Worm (Caenorhabditis elegans) whole organism, L4 larva: Measurements from ENCODE around the gene K02C4.5.

Experiments used
- D1046.2 ChIP-seq: fragments of 200-800 bp; sonication (Bioruptor generic); IDR thresholded peaks from 2 replicates; pipeline ENCODE4 v1.3.6; 2022; ENCODE audit warnings: missing genetic modification characterization, missing compliant biosample characterization
- F26F4.8 ChIP-seq: fragments of 200-800 bp; sonication (Bioruptor generic); conservative IDR thresholded peaks from 2 replicates; pipeline ENCODE4 v1.3.6; 2022; ENCODE audit warnings: missing genetic modification characterization, missing compliant biosample characterization
- F44E2.7 ChIP-seq: fragments of 200-800 bp; sonication (Bioruptor generic); IDR thresholded peaks from 2 replicates; pipeline ENCODE4 v2.1.2; 2022; ENCODE audit warnings: missing genetic modification characterization, missing compliant biosample characterization
- F49E8.2 ChIP-seq: sonication (generic microtip); optimal IDR thresholded peaks from 2 replicates; lab custom pipeline; 2016; ENCODE audit warnings: missing compliant biosample characterization, mild to moderate bottlenecking, missing genetic modification characterization, borderline replicate concordance
- R02D3.7 ChIP-seq: fragments of 150-350 bp; sonication (generic microtip); optimal IDR thresholded peaks from 3 replicates; lab custom pipeline; 2014; ENCODE audit warnings: missing biosample characterization, missing genetic modification characterization
- Y105C5A.15 ChIP-seq: fragments of 200-800 bp; sonication (Bioruptor generic); IDR thresholded peaks from 2 replicates; pipeline ENCODE4 v1.3.6; 2022; ENCODE audit warnings: missing genetic modification characterization, missing compliant biosample characterization
- Y5F2A.4 ChIP-seq: fragments of 200-800 bp; sonication (Bioruptor generic); optimal IDR thresholded peaks from 2 replicates; lab custom pipeline; 2018; ENCODE audit warnings: mild to moderate bottlenecking, missing genetic modification characterization, missing compliant biosample characterization
- ZK337.2 ChIP-seq: fragments of 200-800 bp; sonication (Bioruptor generic); IDR thresholded peaks from 2 replicates; pipeline ENCODE4 v1.3.6; 2022; ENCODE audit warnings: missing genetic modification reagents, missing genetic modification characterization, missing compliant biosample characterization
- ZK546.5 ChIP-seq, 2 experiments: sonication (generic microtip); optimal IDR thresholded peaks; 2 replicates each; lab custom pipeline; 2017; ENCODE audit warnings: missing biosample characterization in 2 of 2, missing genetic modification characterization in 2 of 2
- aha-1 ChIP-seq: fragments of 150-350 bp; peaks from one replicate; lab custom pipeline; 2014; ENCODE audit warnings: missing biosample characterization, missing genetic modification characterization
- ama-1 ChIP-seq: fragments of 150-350 bp; optimal IDR thresholded peaks from 2 replicates; lab custom pipeline; 2014; ENCODE audit warnings: inconsistent platforms, mixed read lengths
- arid-1 ChIP-seq: fragments of 200-800 bp; sonication (Bioruptor generic); conservative IDR thresholded peaks from 2 replicates; pipeline ENCODE4 v1.3.6; 2022; ENCODE audit warnings: missing genetic modification reagents, missing genetic modification characterization, missing compliant biosample characterization
- ceh-20 ChIP-seq: fragments of 200-800 bp; sonication (Bioruptor generic); IDR thresholded peaks from 2 replicates; pipeline ENCODE4 v1.3.6; 2022; ENCODE audit warnings: missing genetic modification reagents, missing genetic modification characterization, missing compliant biosample characterization
- ceh-32 ChIP-seq: sonication (generic microtip); optimal IDR thresholded peaks from 2 replicates; lab custom pipeline; 2016; ENCODE audit warnings: mild to moderate bottlenecking, missing genetic modification characterization, missing compliant biosample characterization; ENCODE audit not compliant: poor library complexity
- ceh-44 ChIP-seq: fragments of 200-800 bp; sonication (Bioruptor generic); IDR thresholded peaks from 2 replicates; pipeline ENCODE4 v1.3.6; 2022; ENCODE audit warnings: missing genetic modification reagents, missing genetic modification characterization, missing compliant biosample characterization
- daf-16 ChIP-seq, 3 experiments: sonication (generic microtip); optimal IDR thresholded peaks; 2 replicates each; lab custom pipeline; 2016 to 2017; ENCODE audit warnings: missing genetic modification characterization in 3 of 3, missing genetic modification reagents in 3 of 3, mild to moderate bottlenecking in 2 of 3, missing compliant biosample characterization in 2 of 3, missing biosample characterization in 1 of 3, moderate library complexity in 1 of 3
- daf-19 ChIP-seq: fragments of 200-800 bp; sonication (Bioruptor generic); conservative IDR thresholded peaks from 2 replicates; pipeline ENCODE4 v1.3.6; 2022; ENCODE audit warnings: missing genetic modification characterization, missing compliant biosample characterization
- dmd-6 ChIP-seq: fragments of 200-800 bp; sonication (Bioruptor generic); IDR thresholded peaks from 2 replicates; pipeline ENCODE4 v1.3.6; 2022; ENCODE audit warnings: missing genetic modification reagents, missing genetic modification characterization, missing compliant biosample characterization
- dmd-8 ChIP-seq: fragments of 200-800 bp; sonication (Bioruptor generic); IDR thresholded peaks from 2 replicates; pipeline ENCODE4 v1.3.6; 2022; ENCODE audit warnings: missing genetic modification characterization, missing compliant biosample characterization
- dmd-9 ChIP-seq: fragments of 200-800 bp; sonication (Bioruptor generic); IDR thresholded peaks from 2 replicates; pipeline ENCODE4 v1.3.6; 2022; ENCODE audit warnings: missing genetic modification reagents, missing genetic modification characterization, missing compliant biosample characterization
- dpl-1 ChIP-seq: fragments of 150-350 bp; optimal IDR thresholded peaks from 2 replicates; lab custom pipeline; 2014; ENCODE audit warnings: missing biosample characterization, missing genetic modification reagents, missing genetic modification characterization
- duxl-1 ChIP-seq: sonication (generic microtip); optimal IDR thresholded peaks from 2 replicates; lab custom pipeline; 2016; ENCODE audit warnings: mild to moderate bottlenecking, missing genetic modification characterization, moderate library complexity, missing compliant biosample characterization; ENCODE audit not compliant: poor library complexity
- dve-1 ChIP-seq: sonication (generic microtip); optimal IDR thresholded peaks from 2 replicates; lab custom pipeline; 2017; ENCODE audit warnings: antibody characterized with exemption, mild to moderate bottlenecking, missing genetic modification characterization, missing compliant biosample characterization; ENCODE audit not compliant: insufficient read depth
- egl-27 ChIP-seq: sonication (generic microtip); optimal IDR thresholded peaks from 3 replicates; lab custom pipeline; 2017; ENCODE audit warnings: missing biosample characterization, missing genetic modification reagents, missing genetic modification characterization
- egl-43 ChIP-seq: fragments of 200-800 bp; sonication (Bioruptor generic); IDR thresholded peaks from 2 replicates; pipeline ENCODE4 v1.3.6; 2022; ENCODE audit warnings: missing genetic modification reagents, missing genetic modification characterization, missing compliant biosample characterization
- hlh-11 ChIP-seq: fragments of 200-800 bp; sonication (Bioruptor generic); optimal IDR thresholded peaks from 2 replicates; lab custom pipeline; 2018; ENCODE audit warnings: mild to moderate bottlenecking, missing genetic modification characterization, missing compliant biosample characterization
- lin-39 ChIP-seq: fragments of 150-350 bp; optimal IDR thresholded peaks from 2 replicates; lab custom pipeline; 2014; ENCODE audit warnings: missing biosample characterization, missing genetic modification reagents, missing genetic modification characterization
- lir-3 ChIP-seq: sonication (generic microtip); optimal IDR thresholded peaks from 2 replicates; lab custom pipeline; 2016; ENCODE audit warnings: mild to moderate bottlenecking, missing genetic modification characterization, missing compliant biosample characterization
- madf-5 ChIP-seq, 2 experiments: fragments of 200-800 bp; sonication (Bioruptor generic); IDR thresholded peaks; 2 replicates each; pipeline ENCODE4 v1.3.6; 2022; ENCODE audit warnings: missing compliant biosample characterization in 2 of 2, missing genetic modification characterization in 2 of 2
- madf-9 ChIP-seq: fragments of 200-800 bp; sonication (Bioruptor generic); conservative IDR thresholded peaks from 2 replicates; pipeline ENCODE4 v1.3.6; 2022; ENCODE audit warnings: missing genetic modification reagents, missing genetic modification characterization, missing compliant biosample characterization
- mdl-1 ChIP-seq, 2 experiments: fragments of 150-350 bp in 1 of 2; sonication (generic microtip) in 1 of 2; optimal IDR thresholded peaks; 2 replicates each; lab custom pipeline; 2014 to 2017; ENCODE audit warnings: missing biosample characterization in 2 of 2, missing genetic modification characterization in 2 of 2
- nhr-10 ChIP-seq: fragments of 150-350 bp; optimal IDR thresholded peaks from 2 replicates; lab custom pipeline; 2014; ENCODE audit warnings: missing biosample characterization, missing genetic modification characterization
- nhr-11 ChIP-seq: fragments of 150-350 bp; optimal IDR thresholded peaks from 2 replicates; lab custom pipeline; 2014; ENCODE audit warnings: missing biosample characterization, missing genetic modification characterization
- nhr-25 ChIP-seq: sonication (generic microtip); optimal IDR thresholded peaks from 2 replicates; lab custom pipeline; 2017; ENCODE audit warnings: missing genetic modification characterization, mild to moderate bottlenecking, missing compliant biosample characterization, antibody characterized with exemption, moderate library complexity, borderline replicate concordance; ENCODE audit not compliant: insufficient read depth
- nhr-41 ChIP-seq: fragments of 200-800 bp; sonication (Bioruptor generic); IDR thresholded peaks from 2 replicates; pipeline ENCODE4 v1.3.6; 2022; ENCODE audit warnings: missing genetic modification reagents, missing genetic modification characterization, missing compliant biosample characterization
- nhr-77 ChIP-seq: fragments of 150-350 bp; optimal IDR thresholded peaks from 2 replicates; lab custom pipeline; 2014; ENCODE audit warnings: missing biosample characterization, missing genetic modification characterization
- pqm-1 ChIP-seq: sonication (generic microtip); optimal IDR thresholded peaks from 2 replicates; lab custom pipeline; 2017; ENCODE audit warnings: missing biosample characterization, missing genetic modification characterization
- rbr-2 ChIP-seq: sonication (generic microtip); optimal IDR thresholded peaks from 2 replicates; lab custom pipeline; 2016; ENCODE audit warnings: missing genotype, missing genetic modification characterization, missing compliant biosample characterization
- sdz-12 ChIP-seq: fragments of 200-800 bp; sonication (Bioruptor generic); optimal IDR thresholded peaks from 2 replicates; lab custom pipeline; 2018; ENCODE audit warnings: mild to moderate bottlenecking, missing genetic modification characterization, missing compliant biosample characterization
- tra-1 ChIP-seq: fragments of 200-800 bp; sonication (Bioruptor generic); IDR thresholded peaks from 2 replicates; pipeline ENCODE4 v1.3.6; 2022; ENCODE audit warnings: missing genetic modification reagents, missing genetic modification characterization, missing compliant biosample characterization
- unc-39 ChIP-seq: sonication (generic microtip); optimal IDR thresholded peaks from 2 replicates; lab custom pipeline; 2017; ENCODE audit warnings: missing biosample characterization, missing genetic modification characterization
- unc-62 ChIP-seq, 3 experiments: fragments of 150-350 bp in 1 of 3; sonication (generic microtip); optimal IDR thresholded peaks in 2 of 3; peaks in 1 of 3; 1 replicate in 1 of 3; 2 replicates in 2 of 3; lab custom pipeline; 2014 to 2017; ENCODE audit warnings: missing biosample characterization in 3 of 3, missing genetic modification characterization in 3 of 3, missing genetic modification reagents in 3 of 3, missing genotype in 1 of 3
- zag-1 ChIP-seq: fragments of 150-350 bp; optimal IDR thresholded peaks from 2 replicates; lab custom pipeline; 2014; ENCODE audit warnings: missing biosample characterization, missing genetic modification characterization
- zfp-2 ChIP-seq: sonication (generic microtip); optimal IDR thresholded peaks from 2 replicates; lab custom pipeline; 2016; ENCODE audit warnings: mild to moderate bottlenecking, missing genetic modification characterization, missing compliant biosample characterization
- zfp-3 ChIP-seq: fragments of 200-800 bp; sonication (Bioruptor generic); conservative IDR thresholded peaks from 2 replicates; pipeline ENCODE4 v1.3.6; 2022; ENCODE audit warnings: missing genetic modification reagents, missing genetic modification characterization, missing compliant biosample characterization
- zip-2 ChIP-seq: fragments of 150-350 bp; optimal IDR thresholded peaks from 2 replicates; lab custom pipeline; 2014; ENCODE audit warnings: missing biosample characterization, missing genetic modification characterization

Gene K02C4.5

ce11 chrII:8078041-8078440, at the start of gene K02C4.5 (continued):
- no peak for TF ChIP-seq daf-19 (GFP tag; lab: Robert Waterston, UW)
- no peak for TF ChIP-seq egl-43 (GFP tag; lab: Robert Waterston, UW)
- TF ChIP-seq mdl-1 (tag; optimal IDR thresholded peaks at IDR 0.05; lab: Kevin White, UChicago): no peak
- TF ChIP-seq dmd-8 (GFP tag; lab: Robert Waterston, UW): no peak
- TF ChIP-seq ceh-20 (GFP tag; lab: Robert Waterston, UW): no peak
- TF ChIP-seq Y105C5A.15 (GFP tag; lab: Robert Waterston, UW): no peak
- TF ChIP-seq rbr-2 (tag; lab: Kevin White, UChicago): no peak
- TF ChIP-seq aha-1 (tag; lab: Kevin White, UChicago): peak; percentile 35
- TF ChIP-seq F26F4.8 (GFP tag; lab: Robert Waterston, UW): no peak
- no peak for TF ChIP-seq unc-39
- no peak for TF ChIP-seq nhr-77 (tag; lab: Kevin White, UChicago)
- no peak for TF ChIP-seq zfp-2 (tag; lab: Kevin White, UChicago)
- TF ChIP-seq arid-1 (GFP tag; lab: Robert Waterston, UW): no peak
- no peak for TF ChIP-seq ceh-32
- TF ChIP-seq ceh-44 (GFP tag; lab: Robert Waterston, UW): no peak
- no peak for TF ChIP-seq lin-39 (tag; lab: Kevin White, UChicago)
- TF ChIP-seq nhr-25 (tag; lab: Kevin White, UChicago): no peak
- no peak for TF ChIP-seq egl-27

ce11 chrII:8028730-8029129, 49.5 kb upstream of the K02C4.5 start:
- TF ChIP-seq lir-3: no peak
- no peak for TF ChIP-seq ceh-20 (GFP tag; lab: Robert Waterston, UW)
- TF ChIP-seq R02D3.7: no peak
- TF ChIP-seq F49E8.2 (tag; lab: Kevin White, UChicago): no peak
- no peak for TF ChIP-seq duxl-1 (tag; lab: Kevin White, UChicago)
- no peak for TF ChIP-seq madf-9 (GFP tag; lab: Robert Waterston, UW)

ce11 chrII:8032657-8033056, 45.6 kb upstream of the K02C4.5 start, which contains the start of gene nrf-6:
Gene nrf-6, minus strand, starts transcription at chrII:8032708.
- TF ChIP-seq aha-1 (tag; lab: Kevin White, UChicago): no peak
- no peak for TF ChIP-seq zag-1 (tag; lab: Kevin White, UChicago)
- no peak for TF ChIP-seq arid-1 (GFP tag; lab: Robert Waterston, UW)
- TF ChIP-seq ZK337.2: no peak
- TF ChIP-seq daf-16 (GFP tag; optimal IDR thresholded peaks at IDR 0.05; lab: Kevin White, UChicago): peak in 1 of 2 experiments; percentile 11
- peak; percentile 49 for TF ChIP-seq daf-16 (tag; optimal IDR thresholded peaks at IDR 0.05; lab: Kevin White, UChicago)
- no peak for TF ChIP-seq ZK546.5 (tag; optimal IDR thresholded peaks at IDR 0.05; lab: Kevin White, UChicago)
- no peak for TF ChIP-seq nhr-11 (tag; lab: Kevin White, UChicago)
- no peak for TF ChIP-seq D1046.2 (GFP tag; lab: Robert Waterston, UW)
- TF ChIP-seq dmd-9 (GFP tag; lab: Robert Waterston, UW): no peak
- TF ChIP-seq sdz-12: no peak
- peak; percentile 66; the same call in 1 of the 2 replicates for TF ChIP-seq tra-1 (GFP tag; lab: Robert Waterston, UW)
- TF ChIP-seq daf-19 (GFP tag; lab: Robert Waterston, UW): no peak
- TF ChIP-seq zfp-3 (GFP tag; lab: Robert Waterston, UW): no peak
- no peak for TF ChIP-seq unc-62 (GFP tag; optimal IDR thresholded peaks at IDR 0.05 in 1 of 2; lab: Kevin White, UChicago)
- no peak for TF ChIP-seq unc-62 (tag; optimal IDR thresholded peaks at IDR 0.05; lab: Kevin White, UChicago)
- peak; percentile 43 for TF ChIP-seq pqm-1 (tag; lab: Kevin White, UChicago)
- no peak for TF ChIP-seq nhr-41 (GFP tag; lab: Robert Waterston, UW)
- TF ChIP-seq Y105C5A.15 (GFP tag; lab: Robert Waterston, UW): no peak
- TF ChIP-seq ceh-20 (GFP tag; lab: Robert Waterston, UW): no peak
- TF ChIP-seq madf-5 (GFP tag; IDR thresholded peaks at IDR 0.05; lab: Robert Waterston, UW): no peak
- TF ChIP-seq dpl-1 (GFP tag; lab: Kevin White, UChicago): no peak
- TF ChIP-seq nhr-10 (tag; lab: Kevin White, UChicago): no peak
- TF ChIP-seq ama-1 (lab: Kevin White, UChicago): no peak
- TF ChIP-seq dmd-6 (GFP tag; lab: Robert Waterston, UW): peak; percentile 90
- no peak for TF ChIP-seq Y5F2A.4
- no peak for TF ChIP-seq zip-2 (tag; lab: Kevin White, UChicago)
- TF ChIP-seq F44E2.7 (GFP tag; lab: Robert Waterston, UW): no peak
- TF ChIP-seq hlh-11 (tag; lab: Kevin White, UChicago): peak; percentile 61
- TF ChIP-seq dve-1 (tag; lab: Kevin White, UChicago): peak; percentile 74
- no peak for TF ChIP-seq dmd-8 (GFP tag; lab: Robert Waterston, UW)
- TF ChIP-seq R02D3.7: no peak
